Fruit fly (Drosophila melanogaster): ENCODE data around the gene Cortactin.
A peak's percentile ranks its signal among the peaks of the same experiment; 100 is the strongest.

The Cortactin gene

DNA sequence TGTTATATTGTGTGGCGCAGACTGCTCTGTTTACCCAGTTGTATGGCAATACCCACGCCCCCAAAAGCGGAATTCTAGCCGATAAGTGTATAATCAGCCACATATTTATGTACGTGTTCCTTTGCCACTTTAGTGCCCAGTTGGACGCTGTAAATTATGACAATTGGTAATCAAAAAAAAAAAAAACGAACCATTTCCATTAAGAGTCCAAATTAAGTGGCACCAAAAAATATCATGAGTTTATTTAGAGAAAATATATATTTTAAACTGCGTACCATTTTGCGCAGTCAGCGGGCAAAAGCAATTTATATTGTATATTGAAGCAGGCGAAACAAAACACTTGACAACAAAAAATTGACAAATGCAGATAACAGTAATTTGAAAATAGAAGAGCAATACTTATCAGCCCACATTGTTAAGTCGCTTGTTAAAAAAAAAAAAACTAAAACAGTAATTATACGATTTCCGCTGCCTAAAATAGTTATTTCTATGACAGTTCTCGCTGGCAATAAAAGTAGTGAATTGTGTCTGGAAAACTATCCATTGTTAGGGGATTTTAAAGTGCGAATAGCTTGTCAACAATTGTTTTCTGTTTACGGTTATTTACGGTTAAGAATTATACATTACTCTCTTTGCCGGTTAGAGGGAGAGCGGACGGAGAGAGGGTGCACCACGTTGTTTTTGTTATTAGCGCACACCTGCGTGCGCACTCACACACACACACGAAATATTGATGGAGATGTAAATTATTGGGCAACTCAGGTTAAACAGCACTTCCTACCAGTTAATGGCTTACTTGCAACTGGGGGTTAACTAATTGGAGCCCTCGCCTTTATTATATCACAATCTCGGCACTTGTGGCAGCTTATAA lies 4.5 kb downstream of the Cortactin start:
- TF ChIP-seq brk (GFP tag; optimal IDR thresholded peaks at IDR 0.05) (peak; percentile 51), CrebA (GFP tag; optimal IDR thresholded peaks at IDR 0.05; ENCODE audit: borderline replicate concordance) (peak; percentile 11), dsf (GFP tag; optimal IDR thresholded peaks at IDR 0.05; ENCODE audit: borderline replicate concordance) (no peak), Hnf4 (GFP tag; optimal IDR thresholded peaks at IDR 0.05) (peak; percentile 2), woc (GFP tag; optimal IDR thresholded peaks at IDR 0.05) (no peak), usp (GFP tag; optimal IDR thresholded peaks at IDR 0.05) (no peak)

dm6 chr3R:21057519-21057918 lies 6.8 kb downstream of the Cortactin start:
- TF ChIP-seq dmrt93B (GFP tag; optimal IDR thresholded peaks at IDR 0.05) (no peak), Rel (GFP tag; optimal IDR thresholded peaks at IDR 0.05) (no peak), Rel (tag; optimal IDR thresholded peaks at IDR 0.05) (peak; percentile 94)

DNA sequence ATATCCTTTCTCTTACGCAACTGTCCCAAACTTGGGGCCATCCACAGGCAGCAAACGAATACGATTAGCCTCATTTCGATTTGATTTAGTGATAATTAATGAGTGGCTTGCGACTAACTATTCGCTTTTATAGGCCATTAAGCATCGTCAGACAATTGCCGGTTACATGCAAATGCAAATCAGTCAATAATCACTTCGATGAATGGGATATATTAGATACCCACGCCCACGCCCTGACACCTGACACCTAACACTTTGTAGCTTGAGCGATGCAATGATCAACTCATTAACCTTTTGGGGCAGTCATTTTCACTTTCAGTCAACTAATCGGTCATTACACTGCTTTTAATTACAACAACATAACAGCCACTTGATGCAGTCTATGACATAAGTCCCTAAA lies 13.4 kb downstream of the Cortactin start, which contains the start of gene Jhbp15:
Gene Jhbp15 (minus strand): TSS at position 101 of the 400 bp plus-strand sequence.
- TF ChIP-seq Dif (GFP tag; optimal IDR thresholded peaks at IDR 0.05; ENCODE audit: partially characterized antibody), result no peak

dm6 chr3R:21048729-21049128 lies 15.5 kb downstream of the Cortactin start, which contains the start of gene CG7079:
CG7079 (minus strand) TSS chr3R:21048829.
- TF ChIP-seq pan (optimal IDR thresholded peaks at IDR 0.05) (no peak), foxo (GFP tag; optimal IDR thresholded peaks at IDR 0.05) (no peak), rgr (GFP tag; optimal IDR thresholded peaks at IDR 0.05) (no peak), tai (GFP tag; optimal IDR thresholded peaks at IDR 0.05) (no peak), N (GFP tag; optimal IDR thresholded peaks at IDR 0.05) (no peak), GATAd (GFP tag; optimal IDR thresholded peaks at IDR 0.05) (no peak), Mio (GFP tag; optimal IDR thresholded peaks at IDR 0.05) (no peak), CG9705 (GFP tag; optimal IDR thresholded peaks at IDR 0.05) (no peak)

DNA sequence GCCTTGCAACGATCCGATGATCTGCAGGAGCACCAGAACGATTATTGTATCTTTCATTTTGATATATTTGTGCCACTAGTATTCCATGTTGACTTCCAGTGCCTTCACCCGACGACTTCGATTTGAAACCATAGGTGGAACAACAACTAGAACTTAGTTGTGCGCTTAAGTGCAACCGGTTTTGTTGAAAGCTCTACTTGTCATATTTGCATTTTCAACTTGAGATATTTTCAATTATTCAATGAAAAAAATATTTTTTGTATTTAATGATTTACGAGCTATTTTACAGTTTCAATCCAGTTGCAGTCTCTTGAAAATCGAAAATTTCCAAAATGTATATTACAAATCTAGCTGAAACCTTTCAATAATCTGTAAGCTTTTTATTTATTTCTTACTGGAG lies 17.3 kb downstream of the Cortactin start, which contains the start of gene CG31207:
Gene CG31207 (minus strand): TSS at position 101 of the 400 bp plus-strand sequence.
- TF ChIP-seq Dif (GFP tag; optimal IDR thresholded peaks at IDR 0.05; ENCODE audit: partially characterized antibody), result no peak
- no peak for TF ChIP-seq Myc (optimal IDR thresholded peaks at IDR 0.05)

- TF ChIP-seq tai (GFP tag; optimal IDR thresholded peaks at IDR 0.05), result no peak
- TF ChIP-seq Myc (optimal IDR thresholded peaks at IDR 0.05), result no peak
- no peak for TF ChIP-seq GATAd (GFP tag; optimal IDR thresholded peaks at IDR 0.05)
- TF ChIP-seq OdsH (GFP tag; optimal IDR thresholded peaks at IDR 0.05), result no peak
- TF ChIP-seq ey (GFP tag; optimal IDR thresholded peaks at IDR 0.05), result no peak
- TF ChIP-seq Dif (GFP tag; optimal IDR thresholded peaks at IDR 0.05; ENCODE audit: partially characterized antibody), result no peak
- no peak for TF ChIP-seq brk (GFP tag; optimal IDR thresholded peaks at IDR 0.05)
- TF ChIP-seq rgr (GFP tag; optimal IDR thresholded peaks at IDR 0.05), result no peak
- TF ChIP-seq jim (GFP tag; optimal IDR thresholded peaks at IDR 0.05), result no peak
- TF ChIP-seq br (GFP tag; optimal IDR thresholded peaks at IDR 0.05), result no peak
- no peak for TF ChIP-seq Abd-B (GFP tag; optimal IDR thresholded peaks at IDR 0.05)
- TF ChIP-seq usp (GFP tag; optimal IDR thresholded peaks at IDR 0.05), result no peak
- TF ChIP-seq foxo (GFP tag; optimal IDR thresholded peaks at IDR 0.05), result no peak
- no peak for TF ChIP-seq dl (GFP tag; optimal IDR thresholded peaks at IDR 0.05; ENCODE audit: insufficient read depth in 1 of 2, partially characterized antibody in 2 of 2)
- TF ChIP-seq HLH106 (tag; optimal IDR thresholded peaks at IDR 0.05), result no peak
- TF ChIP-seq Hr78 (GFP tag; optimal IDR thresholded peaks at IDR 0.05), result no peak
- no peak for TF ChIP-seq woc (GFP tag; optimal IDR thresholded peaks at IDR 0.05)
- TF ChIP-seq Rel (GFP tag; optimal IDR thresholded peaks at IDR 0.05), result no peak
- TF ChIP-seq Rel (tag; optimal IDR thresholded peaks at IDR 0.05), result no peak
- no peak for TF ChIP-seq psq (GFP tag; optimal IDR thresholded peaks at IDR 0.05)
- TF ChIP-seq CG32264 (GFP tag; optimal IDR thresholded peaks at IDR 0.05), result no peak
Measured at dm6 chr3R:21045742-21046141, 18.5 kb downstream of the Cortactin start, which contains the start of gene CG31189. CG31189 (minus strand) TSS chr3R:21045842.
